Fruit fly (Drosophila melanogaster) whole organism, embryonic: Measurements from ENCODE around the gene CG5644.

ENCODE experiments used
- B-H1 ChIP-seq: fragments of 200-800 bp; sonication (Bioruptor generic); IDR thresholded peaks from 3 replicates; pipeline ENCODE4 v1.3.6; 2022; ENCODE audit warnings: missing biosample characterization, missing genetic modification characterization
- B-H2 ChIP-seq: fragments of 200-800 bp; sonication (Bioruptor generic); optimal IDR thresholded peaks from 2 replicates; lab custom pipeline; 2018; ENCODE audit warnings: missing biosample characterization, mild to moderate bottlenecking, missing genetic modification characterization
- CG12236 ChIP-seq: fragments of 200-800 bp; sonication (Bioruptor generic); optimal IDR thresholded peaks from 2 replicates; lab custom pipeline; 2016; ENCODE audit warnings: missing biosample characterization, missing genetic modification characterization
- CG12942 ChIP-seq: fragments of 200-800 bp; sonication (Bioruptor generic); optimal IDR thresholded peaks from 3 replicates; lab custom pipeline; 2016; ENCODE audit warnings: missing biosample characterization, missing genetic modification characterization
- CG18619 ChIP-seq: fragments of 200-800 bp; sonication (Bioruptor generic); optimal IDR thresholded peaks from 3 replicates; lab custom pipeline; 2017; ENCODE audit warnings: missing biosample characterization, mild to moderate bottlenecking, missing genetic modification characterization
- CG2120 ChIP-seq: fragments of 200-800 bp; sonication (Bioruptor generic); optimal IDR thresholded peaks from 3 replicates; lab custom pipeline; 2016; ENCODE audit warnings: missing biosample characterization, missing genetic modification characterization
- CG2199 ChIP-seq: fragments of 200-800 bp; sonication (Bioruptor generic); IDR thresholded peaks from 3 replicates; pipeline ENCODE4 v1.3.6; 2022; ENCODE audit warnings: missing biosample characterization, missing genetic modification characterization
- CG4820 ChIP-seq: fragments of 200-800 bp; sonication (Bioruptor generic); optimal IDR thresholded peaks from 3 replicates; lab custom pipeline; 2016; ENCODE audit warnings: missing biosample characterization, missing genetic modification characterization
- CG6654 ChIP-seq: fragments of 200-800 bp; sonication (Bioruptor generic); optimal IDR thresholded peaks from 2 replicates; lab custom pipeline; 2017; ENCODE audit warnings: missing biosample characterization, mild to moderate bottlenecking, missing genetic modification characterization
- CG6683 ChIP-seq: fragments of 200-800 bp; sonication (Bioruptor generic); optimal IDR thresholded peaks from 2 replicates; lab custom pipeline; 2017; ENCODE audit warnings: missing biosample characterization, mild to moderate bottlenecking, missing genetic modification characterization, missing genetic modification reagents
- CG6854 ChIP-seq: fragments of 200-800 bp; sonication (Bioruptor generic); optimal IDR thresholded peaks from 3 replicates; lab custom pipeline; 2017; ENCODE audit warnings: missing biosample characterization, mild to moderate bottlenecking, missing genetic modification characterization
- CG7271 ChIP-seq: fragments of 200-800 bp; sonication (Bioruptor generic); optimal IDR thresholded peaks from 2 replicates; lab custom pipeline; 2018; ENCODE audit warnings: missing biosample characterization, mild to moderate bottlenecking, missing genetic modification characterization, moderate library complexity
- CG7786 ChIP-seq: fragments of 200-800 bp; sonication (Bioruptor generic); optimal IDR thresholded peaks from 2 replicates; lab custom pipeline; 2016; ENCODE audit warnings: missing biosample characterization, missing genetic modification characterization
- CG7963 ChIP-seq: fragments of 200-800 bp; sonication (Bioruptor generic); IDR thresholded peaks from 3 replicates; pipeline ENCODE4 v1.3.6; 2022; ENCODE audit warnings: missing biosample characterization, missing genetic modification characterization; ENCODE audit not compliant: partially characterized antibody
- CG8388 ChIP-seq: fragments of 200-800 bp; sonication (Bioruptor generic); optimal IDR thresholded peaks from 2 replicates; lab custom pipeline; 2019; ENCODE audit warnings: missing biosample characterization, mild to moderate bottlenecking, missing genetic modification characterization, moderate library complexity
- CG8478 ChIP-seq: fragments of >200 bp; optimal IDR thresholded peaks from 2 replicates; lab custom pipeline; 2018
- CG8765 ChIP-seq: fragments of 200-800 bp; sonication (Bioruptor generic); IDR thresholded peaks from 2 replicates; pipeline ENCODE4 v1.3.6; 2022; ENCODE audit warnings: missing biosample characterization, missing genetic modification characterization
- CG9215 ChIP-seq: fragments of 200-800 bp; sonication (Bioruptor generic); IDR thresholded peaks from 2 replicates; pipeline ENCODE4 v1.3.6; 2022; ENCODE audit warnings: missing biosample characterization, missing genetic modification characterization
- CG9727 ChIP-seq: fragments of 200-800 bp; sonication (Bioruptor generic); optimal IDR thresholded peaks from 3 replicates; lab custom pipeline; 2017; ENCODE audit warnings: missing biosample characterization, mild to moderate bottlenecking, missing genetic modification characterization
- CrebB ChIP-seq: fragments of 200-800 bp; sonication (Bioruptor generic); optimal IDR thresholded peaks from 3 replicates; lab custom pipeline; 2018; ENCODE audit warnings: missing biosample characterization, mild to moderate bottlenecking, missing genetic modification characterization
- D ChIP-seq, 2 experiments: fragments of 200-800 bp in 1 of 2; fragments of >200 bp in 1 of 2; sonication (Bioruptor generic) in 1 of 2; optimal IDR thresholded peaks; 2 replicates in 1 of 2; 3 replicates in 1 of 2; lab custom pipeline; 2017; ENCODE audit warnings: mild to moderate bottlenecking in 1 of 2, missing biosample characterization in 1 of 2, missing genetic modification characterization in 1 of 2, missing genetic modification reagents in 1 of 2
- Dfd ChIP-seq, 2 experiments: fragments of >200 bp; optimal IDR thresholded peaks; 2 replicates each; lab custom pipeline; 2017; ENCODE audit warnings: missing biosample characterization in 2 of 2, missing genetic modification characterization in 2 of 2
- HLHmδ ChIP-seq: fragments of 200-800 bp; sonication (Bioruptor generic); optimal IDR thresholded peaks from 2 replicates; lab custom pipeline; 2018; ENCODE audit warnings: missing biosample characterization, mild to moderate bottlenecking, missing genetic modification characterization, moderate library complexity
- HmgZ ChIP-seq: fragments of 200-800 bp; sonication (Bioruptor generic); optimal IDR thresholded peaks from 2 replicates; lab custom pipeline; 2018; ENCODE audit warnings: missing biosample characterization, mild to moderate bottlenecking, missing genetic modification characterization
- Hr39 ChIP-seq: fragments of >200 bp; optimal IDR thresholded peaks from 2 replicates; lab custom pipeline; 2017
- Jarid2 ChIP-seq: fragments of 200-800 bp; sonication (Bioruptor generic); optimal IDR thresholded peaks from 3 replicates; lab custom pipeline; 2017; ENCODE audit warnings: mild to moderate bottlenecking, missing biosample characterization, missing genetic modification reagents, missing genetic modification characterization
- Kr ChIP-seq: fragments of 200-800 bp; sonication (Bioruptor generic); optimal IDR thresholded peaks from 2 replicates; lab custom pipeline; 2017; ENCODE audit warnings: missing biosample characterization, mild to moderate bottlenecking, missing genetic modification characterization
- Myb ChIP-seq: fragments of 200-800 bp; sonication (Bioruptor generic); optimal IDR thresholded peaks from 2 replicates; lab custom pipeline; 2016; ENCODE audit warnings: missing biosample characterization, missing genetic modification characterization
- Nf-YC ChIP-seq: fragments of 200-800 bp; optimal IDR thresholded peaks from 3 replicates; lab custom pipeline; 2019; ENCODE audit warnings: missing biosample characterization, mild to moderate bottlenecking, missing genetic modification characterization, moderate library complexity
- Oaz ChIP-seq: fragments of 200-800 bp; sonication (Bioruptor generic); IDR thresholded peaks from 2 replicates; pipeline ENCODE4 v1.3.6; 2022; ENCODE audit warnings: missing biosample characterization, missing genetic modification characterization
- PHDP ChIP-seq: fragments of 200-800 bp; sonication (Bioruptor generic); optimal IDR thresholded peaks from 3 replicates; lab custom pipeline; 2018; ENCODE audit warnings: missing biosample characterization, mild to moderate bottlenecking, missing genetic modification characterization, moderate library complexity
- Tbp ChIP-seq: fragments of >200 bp; optimal IDR thresholded peaks from 2 replicates; lab custom pipeline; 2018; ENCODE audit warnings: missing biosample characterization, missing genetic modification characterization
- YL-1 ChIP-seq: fragments of 200-800 bp; sonication (Bioruptor generic); optimal IDR thresholded peaks from 3 replicates; lab custom pipeline; 2017; ENCODE audit warnings: missing biosample characterization, mild to moderate bottlenecking, missing genetic modification characterization
- ac ChIP-seq: fragments of 200-800 bp; sonication (Bioruptor generic); optimal IDR thresholded peaks from 3 replicates; lab custom pipeline; 2017; ENCODE audit warnings: missing biosample characterization, mild to moderate bottlenecking, missing genetic modification characterization
- ato ChIP-seq: fragments of 200-800 bp; sonication (Bioruptor generic); IDR thresholded peaks from 2 replicates; pipeline ENCODE4 v1.3.6; 2022; ENCODE audit warnings: missing biosample characterization, missing genetic modification characterization; ENCODE audit not compliant: partially characterized antibody
- chif ChIP-seq, 2 experiments: fragments of 200-800 bp; sonication (Bioruptor generic); optimal IDR thresholded peaks; 3 replicates each; lab custom pipeline; 2016; ENCODE audit warnings: missing biosample characterization in 2 of 2, missing genetic modification characterization in 2 of 2
- cwo ChIP-seq: fragments of 200-800 bp; sonication (Bioruptor generic); optimal IDR thresholded peaks from 3 replicates; lab custom pipeline; 2017; ENCODE audit warnings: missing biosample characterization, missing genetic modification characterization, mild to moderate bottlenecking, moderate library complexity, missing genetic modification reagents
- en ChIP-seq: fragments of 200-800 bp; sonication (Bioruptor generic); optimal IDR thresholded peaks from 2 replicates; lab custom pipeline; 2016; ENCODE audit warnings: missing biosample characterization, missing genetic modification characterization
- exex ChIP-seq: fragments of 200-800 bp; sonication (Bioruptor generic); optimal IDR thresholded peaks from 4 replicates; lab custom pipeline; 2018; ENCODE audit warnings: missing biosample characterization, mild to moderate bottlenecking, missing genetic modification characterization, moderate library complexity
- eyg ChIP-seq: fragments of 200-800 bp; sonication (Bioruptor generic); optimal IDR thresholded peaks from 3 replicates; lab custom pipeline; 2016; ENCODE audit warnings: missing biosample characterization, missing genetic modification characterization
- grn ChIP-seq: fragments of 200-800 bp; sonication (Bioruptor generic); optimal IDR thresholded peaks from 3 replicates; lab custom pipeline; 2017; ENCODE audit warnings: missing biosample characterization, missing genetic modification characterization
- gro ChIP-seq: fragments of 200-800 bp; sonication (Bioruptor generic); optimal IDR thresholded peaks from 2 replicates; lab custom pipeline; 2016; ENCODE audit warnings: missing biosample characterization, missing genetic modification characterization
- hkb ChIP-seq, 2 experiments: fragments of 200-800 bp in 1 of 2; fragments of >200 bp in 1 of 2; sonication (Bioruptor generic) in 1 of 2; IDR thresholded peaks in 1 of 2; optimal IDR thresholded peaks in 1 of 2; 2 replicates each; pipeline versions ENCODE4 v1.3.6 to Lab custom; 2017 to 2022; ENCODE audit warnings: missing biosample characterization in 1 of 2, missing genetic modification characterization in 1 of 2
- lola ChIP-seq, 3 experiments: fragments of >200 bp in 2 of 3; fragments of 200-800 bp in 1 of 3; sonication (Bioruptor generic) in 1 of 3; optimal IDR thresholded peaks; 2 replicates each; lab custom pipeline; 2017 to 2019; ENCODE audit warnings: missing biosample characterization in 3 of 3, missing genetic modification characterization in 3 of 3, mild to moderate bottlenecking in 1 of 3, moderate library complexity in 1 of 3
- org-1 ChIP-seq: fragments of 200-800 bp; sonication (Bioruptor generic); optimal IDR thresholded peaks from 2 replicates; lab custom pipeline; 2017; ENCODE audit warnings: missing biosample characterization, missing genetic modification characterization
- prd ChIP-seq, 3 experiments: fragments of >200 bp in 2 of 3; fragments of 200-800 bp in 1 of 3; sonication (Bioruptor generic) in 1 of 3; optimal IDR thresholded peaks in 2 of 3; IDR thresholded peaks in 1 of 3; 2 replicates in 2 of 3; 3 replicates in 1 of 3; pipeline versions ENCODE4 v1.3.6 to Lab custom; 2017 to 2022; ENCODE audit warnings: missing biosample characterization in 1 of 3, missing genetic modification characterization in 1 of 3
- scrt ChIP-seq: fragments of 200-800 bp; sonication (Bioruptor generic); optimal IDR thresholded peaks from 2 replicates; lab custom pipeline; 2018; ENCODE audit warnings: missing biosample characterization, mild to moderate bottlenecking, missing genetic modification characterization, moderate library complexity
- zfh1 ChIP-seq: fragments of 200-800 bp; sonication (Bioruptor generic); IDR thresholded peaks from 3 replicates; pipeline ENCODE4 v1.3.6; 2022; ENCODE audit warnings: missing biosample characterization, missing genetic modification characterization

CG5644 gene

DNA sequence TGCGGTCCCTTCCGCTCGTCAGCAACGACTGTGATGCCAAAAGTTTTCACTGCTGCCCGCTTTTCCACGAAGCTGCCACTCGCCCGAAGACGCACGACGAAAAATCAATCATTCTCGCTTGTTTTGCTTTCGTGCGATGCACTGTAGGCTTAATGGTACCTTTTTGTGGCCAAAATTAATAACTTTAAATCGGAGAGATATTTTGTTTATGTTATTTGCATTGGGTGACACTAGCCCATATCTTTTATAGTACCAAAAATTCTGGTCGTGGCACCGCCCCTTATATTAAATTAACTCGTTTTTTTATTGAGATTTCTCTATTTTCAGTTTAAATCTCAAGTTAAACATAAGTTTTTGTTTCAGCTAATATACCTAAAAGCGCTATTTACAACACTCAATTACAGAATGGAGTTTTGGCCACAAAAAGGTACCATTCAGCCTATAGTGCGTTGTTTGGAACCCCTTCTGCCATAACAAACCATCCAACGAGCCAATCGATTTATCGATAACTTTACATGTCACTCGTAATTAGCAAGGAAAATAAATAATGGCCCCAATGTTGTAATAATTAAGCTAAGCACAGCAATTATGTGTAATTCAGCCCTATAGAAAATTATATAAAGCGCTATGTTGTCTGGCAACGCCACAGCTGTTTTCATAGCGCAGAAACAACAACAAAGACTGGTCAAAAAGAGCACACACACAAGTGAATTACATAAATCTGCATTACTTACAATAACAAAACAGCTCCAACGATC, 26.3 kb downstream of the CG5644 start (continued):
- TF ChIP-seq CG9727 (GFP tag; lab: Kevin White, UChicago) = peak; percentile 63
- peak; percentile 57 for TF ChIP-seq CG6854 (GFP tag; lab: Kevin White, UChicago)
- peak; percentile 53 for TF ChIP-seq CG18619 (GFP tag; lab: Kevin White, UChicago)
- TF ChIP-seq CG4820 (GFP tag; lab: Kevin White, UChicago) = peak; percentile 20
- peak; percentile 64 for TF ChIP-seq scrt (GFP tag; lab: Kevin White, UChicago)
- TF ChIP-seq cwo (GFP tag; lab: Kevin White, UChicago) = peak; percentile 63
- peak; percentile 27; the same call in 1 of the 2 replicates for TF ChIP-seq ato (GFP tag; lab: Robert Waterston, UW)
- peak; percentile 44 for TF ChIP-seq HmgZ (tag; lab: Kevin White, UChicago)
- TF ChIP-seq grn (GFP tag; lab: Kevin White, UChicago) = no peak
- peak; percentile 18 for TF ChIP-seq B-H2 (GFP tag; lab: Kevin White, UChicago)
- TF ChIP-seq PHDP (tag; lab: Kevin White, UChicago) = peak; percentile 69
- TF ChIP-seq HLHmδ (GFP tag; lab: Kevin White, UChicago) = no peak
- TF ChIP-seq en (GFP tag; lab: Kevin White, UChicago) = peak; percentile 27
- TF ChIP-seq CG8765 (GFP tag; lab: Robert Waterston, UW) = no peak
- peak in 1 of 2 experiments; percentile 34 for TF ChIP-seq chif (GFP tag; optimal IDR thresholded peaks at IDR 0.05; lab: Kevin White, UChicago)
- TF ChIP-seq CG12942 = no peak
- no peak for TF ChIP-seq D (optimal IDR thresholded peaks at IDR 0.05; lab: Kevin White, UChicago)
- TF ChIP-seq D (GFP tag; optimal IDR thresholded peaks at IDR 0.05; lab: Kevin White, UChicago) = peak; percentile 51
- TF ChIP-seq Tbp (GFP tag; lab: Kevin White, UChicago) = no peak
- TF ChIP-seq CrebB (tag; lab: Kevin White, UChicago) = peak; percentile 55
- peak; percentile 39 for TF ChIP-seq CG6654 (GFP tag; lab: Kevin White, UChicago)
- TF ChIP-seq hkb (optimal IDR thresholded peaks at IDR 0.05; lab: Kevin White, UChicago) = no peak
- TF ChIP-seq hkb (GFP tag; IDR thresholded peaks at IDR 0.05; lab: Robert Waterston, UW) = no peak
- TF ChIP-seq ac (GFP tag; lab: Kevin White, UChicago) = no peak
- no peak for TF ChIP-seq CG12236
- TF ChIP-seq CG9215 (GFP tag; lab: Robert Waterston, UW) = no peak
- TF ChIP-seq Nf-YC (tag; lab: Kevin White, UChicago) = peak; percentile 73
- TF ChIP-seq Hr39 (lab: Kevin White, UChicago) = no peak
- no peak; the same call in 1 of the 2 replicates for TF ChIP-seq Oaz (GFP tag; lab: Robert Waterston, UW)
- peak; percentile 42 for TF ChIP-seq exex (tag; lab: Kevin White, UChicago)
- peak; percentile 36 for TF ChIP-seq CG7786 (GFP tag; lab: Kevin White, UChicago)
- TF ChIP-seq CG8388 = peak; percentile 56
- peak; percentile 35 for TF ChIP-seq YL-1
- TF ChIP-seq CG8478 (lab: Kevin White, UChicago) = no peak
- TF ChIP-seq gro (GFP tag; lab: Kevin White, UChicago) = peak; percentile 29
- no peak for TF ChIP-seq Myb (GFP tag; lab: Kevin White, UChicago)
- TF ChIP-seq prd (optimal IDR thresholded peaks at IDR 0.05; lab: Kevin White, UChicago) = no peak
- TF ChIP-seq prd (GFP tag; IDR thresholded peaks at IDR 0.05; lab: Robert Waterston, UW) = peak; percentile 40; the same call in 1 of the 3 replicates
- no peak for TF ChIP-seq eyg (GFP tag; lab: Kevin White, UChicago)
- no peak for TF ChIP-seq CG2199 (GFP tag; lab: Robert Waterston, UW)
- peak in 1 of 3 experiments; percentile 46 for TF ChIP-seq lola (GFP tag; optimal IDR thresholded peaks at IDR 0.05; lab: Kevin White, UChicago)
- TF ChIP-seq zfh1 (GFP tag; lab: Robert Waterston, UW) = no peak
- peak; percentile 51 for TF ChIP-seq CG6683
- TF ChIP-seq B-H1 (GFP tag; lab: Robert Waterston, UW) = no peak
- peak; percentile 66 for TF ChIP-seq Jarid2 (GFP tag; lab: Kevin White, UChicago)
- no peak for TF ChIP-seq Dfd (GFP tag; optimal IDR thresholded peaks at IDR 0.05; lab: Kevin White, UChicago)
- TF ChIP-seq CG2120 (GFP tag; lab: Kevin White, UChicago) = peak; percentile 70
- TF ChIP-seq org-1 = peak; percentile 76
- TF ChIP-seq CG7271 = no peak
- TF ChIP-seq Kr (GFP tag; lab: Kevin White, UChicago) = no peak
- no peak for TF ChIP-seq CG7963 (GFP tag; lab: Robert Waterston, UW)
